Worm (Caenorhabditis elegans): ENCODE measurements around the gene Y46G5A.36.

Y46G5A.36 gene

ce11 chrII:12798814-12799213 is 24.7 kb upstream of the Y46G5A.36 start (continued):
- TF ChIP-seq tbx-7 (tag; optimal IDR thresholded peaks at IDR 0.05) (no peak), ahr-1 (tag; optimal IDR thresholded peaks at IDR 0.05) (no peak), nhr-232 (tag; optimal IDR thresholded peaks at IDR 0.05) (no peak), hlh-8 (tag; optimal IDR thresholded peaks at IDR 0.05) (no peak), sox-4 (tag; optimal IDR thresholded peaks at IDR 0.05) (no peak), K02D7.2 (tag; optimal IDR thresholded peaks at IDR 0.05) (no peak), che-1 (tag; optimal IDR thresholded peaks at IDR 0.05) (no peak), lin-11 (tag; optimal IDR thresholded peaks at IDR 0.05) (no peak), ama-1 (optimal IDR thresholded peaks at IDR 0.05) (no peak), rnt-1 (tag; optimal IDR thresholded peaks at IDR 0.05) (peak; percentile 55), sdc-2 (tag; optimal IDR thresholded peaks at IDR 0.05) (no peak), ttx-3 (tag; optimal IDR thresholded peaks at IDR 0.05) (no peak), ceh-19 (GFP tag; optimal IDR thresholded peaks at IDR 0.05) (no peak), pha-2 (tag; optimal IDR thresholded peaks at IDR 0.05) (no peak), hlh-15 (tag; optimal IDR thresholded peaks at IDR 0.05) (no peak), ref-2 (tag; optimal IDR thresholded peaks at IDR 0.05) (peak; percentile 63), ceh-9 (tag; optimal IDR thresholded peaks at IDR 0.05) (no peak), gmeb-2 (tag; optimal IDR thresholded peaks at IDR 0.05) (no peak), ets-4 (tag; optimal IDR thresholded peaks at IDR 0.05) (no peak), odd-2 (tag; optimal IDR thresholded peaks at IDR 0.05) (peak; percentile 7), syd-9 (tag; optimal IDR thresholded peaks at IDR 0.05) (no peak), K09A11.1 (tag; optimal IDR thresholded peaks at IDR 0.05; ENCODE audit: insufficient read depth) (no peak), zip-5 (tag; optimal IDR thresholded peaks at IDR 0.05) (no peak), F13H6.1 (tag; optimal IDR thresholded peaks at IDR 0.05) (no peak), ceh-45 (GFP tag; IDR thresholded peaks at IDR 0.05) (no peak), dmd-4 (tag; optimal IDR thresholded peaks at IDR 0.05; ENCODE audit: borderline replicate concordance) (no peak), ceh-6 (GFP tag; optimal IDR thresholded peaks at IDR 0.05) (no peak), tbx-2 (tag; optimal IDR thresholded peaks at IDR 0.05) (peak; percentile 71), unc-86 (tag; optimal IDR thresholded peaks at IDR 0.05) (no peak), unc-3 (GFP tag; conservative IDR thresholded peaks at IDR 0.05) (no peak), unc-3 (tag; optimal IDR thresholded peaks at IDR 0.05) (no peak), elt-4 (tag; optimal IDR thresholded peaks at IDR 0.05) (no peak), dve-1 (tag; optimal IDR thresholded peaks at IDR 0.05) (no peak), ceh-18 (tag; optimal IDR thresholded peaks at IDR 0.05) (peak; percentile 66), pqm-1 (tag; optimal IDR thresholded peaks at IDR 0.05) (peak; percentile 10), Y22D7AL.16 (tag; optimal IDR thresholded peaks at IDR 0.05) (no peak), hlh-13 (GFP tag; optimal IDR thresholded peaks at IDR 0.05) (no peak), hlh-6 (tag; optimal IDR thresholded peaks at IDR 0.05) (peak; percentile 77), pha-4 (tag; optimal IDR thresholded peaks at IDR 0.05) (no peak), nhr-11 (tag; optimal IDR thresholded peaks at IDR 0.05) (no peak), pros-1 (tag; optimal IDR thresholded peaks at IDR 0.05) (no peak), ceh-22 (tag; optimal IDR thresholded peaks at IDR 0.05) (no peak), C38D4.7 (GFP tag; optimal IDR thresholded peaks at IDR 0.05) (no peak), fkh-10 (GFP tag; optimal IDR thresholded peaks at IDR 0.05) (no peak)

ce11 chrII:12799364-12799763 is 24.1 kb upstream of the Y46G5A.36 start:
- TF ChIP-seq unc-42 (tag; optimal IDR thresholded peaks at IDR 0.05) (no peak), pat-9 (tag; optimal IDR thresholded peaks at IDR 0.05) (no peak), hlh-8 (tag; optimal IDR thresholded peaks at IDR 0.05) (no peak), ceh-31 (tag; optimal IDR thresholded peaks at IDR 0.05) (no peak), odd-2 (tag; optimal IDR thresholded peaks at IDR 0.05) (no peak), ceh-30 (tag; optimal IDR thresholded peaks at IDR 0.05) (no peak), tbx-7 (tag; optimal IDR thresholded peaks at IDR 0.05) (no peak), elt-2 (tag; optimal IDR thresholded peaks at IDR 0.05) (no peak), ceh-18 (tag; optimal IDR thresholded peaks at IDR 0.05) (no peak)
